Worm (Caenorhabditis elegans): ENCODE measurements around the gene F56H9.8.

The F56H9.8 gene

DNA sequence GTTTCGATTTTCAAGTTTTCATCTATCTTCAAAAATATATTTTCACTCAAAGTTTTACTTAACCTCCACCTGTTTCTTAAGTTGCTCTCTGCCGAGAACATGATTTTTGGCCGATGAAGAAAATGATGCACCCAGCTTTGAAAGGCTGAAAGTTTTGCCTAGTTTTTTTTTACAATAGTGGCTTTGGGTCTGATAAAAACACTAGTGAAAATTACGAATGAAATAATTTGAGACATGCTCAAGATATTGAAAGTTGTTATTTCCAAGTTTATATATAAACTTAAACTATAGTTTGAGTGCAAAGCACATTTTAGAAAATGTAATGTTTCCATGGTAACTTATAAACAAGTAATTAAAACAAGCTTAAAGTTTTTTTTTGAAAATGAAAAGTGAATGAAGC lies 4.6 kb downstream of the F56H9.8 start, which contains the start of gene gpa-9:
gpa-9 (minus strand) TSS at position 101 of the 400 bp plus-strand sequence.
- TF ChIP-seq scrt-1 (GFP tag; IDR thresholded peaks at IDR 0.05) (no peak), tra-4 (tag; optimal IDR thresholded peaks at IDR 0.05) (no peak), B0310.2 (tag; optimal IDR thresholded peaks at IDR 0.05) (no peak), sea-1 (GFP tag; conservative IDR thresholded peaks at IDR 0.05) (no peak), hmbx-1 (tag; optimal IDR thresholded peaks at IDR 0.05) (no peak), ama-1 (optimal IDR thresholded peaks at IDR 0.05) (no peak)

ce11 chrV:12649636-12650035 lies 5.0 kb downstream of the F56H9.8 start, which contains the start of gene lin-25:
lin-25 (plus strand) TSS chrV:12649925.
- no peak for TF ChIP-seq ceh-36 (tag; optimal IDR thresholded peaks at IDR 0.05)
- no peak for TF ChIP-seq F13C5.2 (tag; optimal IDR thresholded peaks at IDR 0.05)
- no peak for TF ChIP-seq ets-7 (tag; optimal IDR thresholded peaks at IDR 0.05)
- no peak for TF ChIP-seq hmbx-1 (tag; optimal IDR thresholded peaks at IDR 0.05)
- TF ChIP-seq tra-4 (tag; optimal IDR thresholded peaks at IDR 0.05), result no peak
- TF ChIP-seq scrt-1 (GFP tag; IDR thresholded peaks at IDR 0.05), result no peak
- TF ChIP-seq aly-1 (tag; optimal IDR thresholded peaks at IDR 0.05), result no peak
- no peak for TF ChIP-seq flt-1 (GFP tag; IDR thresholded peaks at IDR 0.05)
- no peak for TF ChIP-seq hnd-1 (tag; optimal IDR thresholded peaks at IDR 0.05)
- TF ChIP-seq hmg-4 (GFP tag; optimal IDR thresholded peaks at IDR 0.05), result no peak

ce11 chrV:12658142-12658541 lies 13.5 kb downstream of the F56H9.8 start, which contains the start of gene W05B10.6:
W05B10.6 (minus strand) TSS chrV:12658242.
- TF ChIP-seq ama-1 (optimal IDR thresholded peaks at IDR 0.05) (no peak), scrt-1 (GFP tag; IDR thresholded peaks at IDR 0.05) (no peak), hmg-4 (GFP tag; optimal IDR thresholded peaks at IDR 0.05) (no peak), flt-1 (GFP tag; IDR thresholded peaks at IDR 0.05) (no peak), tbx-11 (GFP tag; IDR thresholded peaks at IDR 0.05) (no peak), tbx-37 (GFP tag; conservative IDR thresholded peaks at IDR 0.05) (no peak), ceh-13 (GFP tag; optimal IDR thresholded peaks at IDR 0.05) (no peak), aly-1 (tag; optimal IDR thresholded peaks at IDR 0.05) (no peak), tra-4 (tag; optimal IDR thresholded peaks at IDR 0.05) (no peak), B0310.2 (tag; optimal IDR thresholded peaks at IDR 0.05) (no peak), hmbx-1 (tag; optimal IDR thresholded peaks at IDR 0.05) (no peak), pes-1 (GFP tag; IDR thresholded peaks at IDR 0.05) (no peak), ceh-36 (tag; optimal IDR thresholded peaks at IDR 0.05) (no peak), sea-1 (GFP tag; conservative IDR thresholded peaks at IDR 0.05) (no peak), hnd-1 (tag; optimal IDR thresholded peaks at IDR 0.05) (no peak), F13C5.2 (tag; optimal IDR thresholded peaks at IDR 0.05) (no peak), ets-7 (tag; optimal IDR thresholded peaks at IDR 0.05) (no peak)

DNA sequence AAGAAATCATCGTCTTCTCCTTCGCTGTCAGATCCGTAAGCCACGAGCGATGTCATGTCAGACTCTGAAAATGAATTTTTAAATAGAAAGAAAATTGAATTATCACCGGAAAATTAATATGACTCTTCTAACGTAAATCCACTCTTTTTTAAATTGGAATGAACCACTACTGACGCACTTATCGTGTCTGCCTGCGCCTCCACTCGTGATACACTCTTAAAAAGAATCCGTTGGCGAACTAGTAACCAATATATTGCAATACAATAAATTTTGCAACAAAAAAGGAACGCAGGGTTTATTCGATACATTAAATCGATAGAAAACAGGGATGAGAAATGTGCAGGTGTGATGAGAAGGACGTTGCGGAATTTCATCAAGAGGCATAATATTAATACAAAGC lies 14.8 kb downstream of the F56H9.8 start, which contains the start of gene ccch-3:
ccch-3 (minus strand) TSS at position 262 of the 400 bp plus-strand sequence.
- TF ChIP-seq F13C5.2 (tag; optimal IDR thresholded peaks at IDR 0.05) (no peak), sea-1 (GFP tag; conservative IDR thresholded peaks at IDR 0.05) (no peak), ama-1 (optimal IDR thresholded peaks at IDR 0.05) (no peak), aly-1 (tag; optimal IDR thresholded peaks at IDR 0.05) (no peak), ceh-36 (tag; optimal IDR thresholded peaks at IDR 0.05) (no peak), pes-1 (GFP tag; IDR thresholded peaks at IDR 0.05) (no peak), hnd-1 (tag; optimal IDR thresholded peaks at IDR 0.05) (no peak), ceh-13 (GFP tag; optimal IDR thresholded peaks at IDR 0.05) (no peak), B0310.2 (tag; optimal IDR thresholded peaks at IDR 0.05) (no peak), scrt-1 (GFP tag; IDR thresholded peaks at IDR 0.05) (no peak), ets-7 (tag; optimal IDR thresholded peaks at IDR 0.05) (no peak)

DNA sequence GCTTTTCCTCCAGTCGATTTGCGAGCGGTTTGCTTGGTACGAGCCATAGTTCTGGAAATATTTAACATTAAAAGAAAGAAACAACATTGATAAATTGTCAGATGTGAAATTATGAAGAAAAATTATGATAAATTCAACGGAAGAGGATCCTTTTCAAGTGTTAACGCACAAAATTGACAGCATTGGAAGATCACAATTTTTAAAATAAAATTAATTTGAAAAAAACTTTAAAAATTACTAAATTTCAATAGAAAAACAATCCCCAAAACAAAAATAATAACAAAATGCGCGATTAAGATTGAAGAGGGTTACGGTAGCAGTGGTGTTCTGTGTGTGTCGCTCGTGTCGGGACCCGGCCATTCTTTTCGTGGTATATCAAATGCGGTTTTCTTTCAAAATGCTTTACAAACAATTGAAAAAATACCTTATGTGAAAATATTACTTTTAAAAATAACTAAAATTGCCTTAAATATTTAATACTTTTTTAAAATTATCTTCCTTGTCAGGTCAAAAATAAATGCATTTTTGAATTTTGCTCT lies 15.7 kb downstream of the F56H9.8 start, which contains the start of gene his-74:
his-74 (minus strand) TSS at position 51 of the 539 bp plus-strand sequence.
- no peak for TF ChIP-seq F13C5.2 (tag; optimal IDR thresholded peaks at IDR 0.05)
- no peak for TF ChIP-seq sea-1 (GFP tag; conservative IDR thresholded peaks at IDR 0.05)
- TF ChIP-seq aly-1 (tag; optimal IDR thresholded peaks at IDR 0.05), result no peak
- TF ChIP-seq ets-7 (tag; optimal IDR thresholded peaks at IDR 0.05), result no peak

ce11 chrV:12661619-12662018 lies 17.0 kb downstream of the F56H9.8 start, which contains the start of gene W05B10.3:
W05B10.3 (minus strand) TSS chrV:12661719.
- no peak for TF ChIP-seq tra-4 (tag; optimal IDR thresholded peaks at IDR 0.05)
- TF ChIP-seq aly-1 (tag; optimal IDR thresholded peaks at IDR 0.05), result no peak
- no peak for TF ChIP-seq ama-1 (optimal IDR thresholded peaks at IDR 0.05)
- TF ChIP-seq flt-1 (GFP tag; IDR thresholded peaks at IDR 0.05), result no peak
- no peak for TF ChIP-seq pes-1 (GFP tag; IDR thresholded peaks at IDR 0.05)
- no peak for TF ChIP-seq B0310.2 (tag; optimal IDR thresholded peaks at IDR 0.05)
- no peak for TF ChIP-seq hmg-4 (GFP tag; optimal IDR thresholded peaks at IDR 0.05)
- TF ChIP-seq ceh-13 (GFP tag; optimal IDR thresholded peaks at IDR 0.05), result no peak

DNA sequence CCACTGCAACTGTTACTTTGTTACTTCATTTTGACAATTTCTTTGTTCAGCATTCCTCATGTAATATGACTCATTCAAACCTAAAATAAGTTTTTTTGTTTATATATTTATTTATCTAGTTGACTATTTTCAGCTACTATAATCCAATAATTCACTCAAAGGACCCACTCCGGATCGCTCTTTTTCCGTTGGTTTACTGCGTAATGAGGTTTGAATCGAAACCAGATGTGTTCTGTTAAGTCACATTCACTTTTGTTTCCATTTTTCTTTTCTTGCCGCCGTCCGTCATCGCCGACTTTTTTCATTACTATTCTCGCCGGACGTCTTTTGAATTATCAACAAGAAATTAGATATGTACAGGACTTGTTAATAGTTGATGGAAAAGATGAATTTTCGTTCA lies 18.8 kb downstream of the F56H9.8 start:
- TF ChIP-seq ama-1 (optimal IDR thresholded peaks at IDR 0.05) (no peak), scrt-1 (GFP tag; IDR thresholded peaks at IDR 0.05) (no peak), ceh-36 (tag; optimal IDR thresholded peaks at IDR 0.05) (no peak), tbx-11 (GFP tag; IDR thresholded peaks at IDR 0.05) (no peak), hmbx-1 (tag; optimal IDR thresholded peaks at IDR 0.05) (no peak), hmg-4 (GFP tag; optimal IDR thresholded peaks at IDR 0.05) (no peak), pes-1 (GFP tag; IDR thresholded peaks at IDR 0.05) (no peak), B0310.2 (tag; optimal IDR thresholded peaks at IDR 0.05) (no peak), ets-7 (tag; optimal IDR thresholded peaks at IDR 0.05) (no peak), ceh-13 (GFP tag; optimal IDR thresholded peaks at IDR 0.05) (no peak), tra-4 (tag; optimal IDR thresholded peaks at IDR 0.05) (no peak), tbx-37 (GFP tag; conservative IDR thresholded peaks at IDR 0.05) (no peak), hnd-1 (tag; optimal IDR thresholded peaks at IDR 0.05) (no peak), sea-1 (GFP tag; conservative IDR thresholded peaks at IDR 0.05) (no peak), F13C5.2 (tag; optimal IDR thresholded peaks at IDR 0.05) (no peak), aly-1 (tag; optimal IDR thresholded peaks at IDR 0.05) (no peak), flt-1 (GFP tag; IDR thresholded peaks at IDR 0.05) (no peak)

- TF ChIP-seq F13C5.2 (tag; optimal IDR thresholded peaks at IDR 0.05) (no peak), flt-1 (GFP tag; IDR thresholded peaks at IDR 0.05) (no peak), pes-1 (GFP tag; IDR thresholded peaks at IDR 0.05) (no peak), ets-7 (tag; optimal IDR thresholded peaks at IDR 0.05) (no peak), sea-1 (GFP tag; conservative IDR thresholded peaks at IDR 0.05) (no peak), hmg-4 (GFP tag; optimal IDR thresholded peaks at IDR 0.05) (no peak)
These were observed 22.8 kb downstream of the F56H9.8 start for ce11 chrV:12667397-12667796.
